Worm (Caenorhabditis elegans) whole organism, young adult: ENCODE results near the gene osgn-1.
A peak's percentile ranks its signal among the peaks of the same experiment; 100 is the strongest.

ENCODE experiments used
- B0019.2 ChIP-seq: fragments of 200-800 bp; sonication (Bioruptor generic); conservative IDR thresholded peaks from 2 replicates; pipeline ENCODE4 v1.3.6; 2022; ENCODE audit warnings: missing genetic modification reagents, missing genetic modification characterization, missing compliant biosample characterization
- C06A6.2 ChIP-seq: fragments of 200-800 bp; sonication (Bioruptor generic); conservative IDR thresholded peaks from 2 replicates; pipeline ENCODE4 v1.3.6; 2022; ENCODE audit warnings: missing genetic modification characterization, missing compliant biosample characterization
- D2030.7 ChIP-seq: fragments of 200-800 bp; sonication (Bioruptor generic); IDR thresholded peaks from 2 replicates; pipeline ENCODE4 v1.3.6; 2022; ENCODE audit warnings: missing genetic modification reagents, missing genetic modification characterization, missing compliant biosample characterization
- F23B12.7 ChIP-seq: sonication (generic microtip); optimal IDR thresholded peaks from 2 replicates; lab custom pipeline; 2017; ENCODE audit warnings: missing genetic modification characterization, mild to moderate bottlenecking, missing compliant biosample characterization, antibody characterized with exemption, moderate library complexity; ENCODE audit not compliant: insufficient read depth
- F33H1.4 ChIP-seq: fragments of 200-800 bp; sonication (Bioruptor generic); IDR thresholded peaks from 2 replicates; pipeline ENCODE4 v1.3.6; 2022; ENCODE audit warnings: missing genetic modification reagents, missing genetic modification characterization, missing compliant biosample characterization
- F37B4.10 ChIP-seq: fragments of 200-800 bp; sonication (Bioruptor generic); IDR thresholded peaks from 2 replicates; pipeline ENCODE4 v1.3.6; 2022; ENCODE audit warnings: missing genetic modification characterization, missing compliant biosample characterization
- Y53F4B.3 ChIP-seq: fragments of 200-800 bp; sonication (Bioruptor generic); IDR thresholded peaks from 2 replicates; pipeline ENCODE4 v1.3.6; 2022; ENCODE audit warnings: missing genetic modification reagents, missing genetic modification characterization, missing compliant biosample characterization
- Y79H2A.3 ChIP-seq: fragments of 200-800 bp; sonication (Bioruptor generic); conservative IDR thresholded peaks from 2 replicates; pipeline ENCODE4 v1.3.6; 2022; ENCODE audit warnings: missing genetic modification reagents, missing genetic modification characterization, missing compliant biosample characterization
- Y95B8A.8 ChIP-seq: fragments of 200-800 bp; sonication (Bioruptor generic); IDR thresholded peaks from 2 replicates; pipeline ENCODE4 v1.3.6; 2022; ENCODE audit warnings: missing genetic modification reagents, missing genetic modification characterization, missing compliant biosample characterization
- aptf-3 ChIP-seq: fragments of 200-800 bp; sonication (Bioruptor generic); IDR thresholded peaks from 2 replicates; pipeline ENCODE4 v1.3.6; 2022; ENCODE audit warnings: missing genetic modification characterization, missing compliant biosample characterization
- attf-5 ChIP-seq: fragments of 200-800 bp; sonication (Bioruptor generic); optimal IDR thresholded peaks from 2 replicates; lab custom pipeline; 2018; ENCODE audit warnings: mild to moderate bottlenecking, missing genetic modification characterization, missing compliant biosample characterization
- bed-2 ChIP-seq: fragments of 200-800 bp; sonication (Bioruptor generic); IDR thresholded peaks from 2 replicates; pipeline ENCODE4 v1.3.6; 2022; ENCODE audit warnings: missing genetic modification reagents, missing genetic modification characterization, missing compliant biosample characterization
- ccch-3 ChIP-seq: fragments of 200-800 bp; sonication (Bioruptor generic); optimal IDR thresholded peaks from 2 replicates; lab custom pipeline; 2018; ENCODE audit warnings: mild to moderate bottlenecking, missing genetic modification characterization, missing compliant biosample characterization
- cebp-2 ChIP-seq: fragments of 200-800 bp; sonication (Bioruptor generic); IDR thresholded peaks from 2 replicates; pipeline ENCODE4 v1.3.6; 2022; ENCODE audit warnings: missing genetic modification characterization, missing compliant biosample characterization
- ceh-100 ChIP-seq: fragments of 200-800 bp; sonication (Bioruptor generic); IDR thresholded peaks from 2 replicates; pipeline ENCODE4 v1.3.6; 2022; ENCODE audit warnings: missing genetic modification reagents, missing genetic modification characterization, missing compliant biosample characterization
- ceh-58 ChIP-seq: fragments of 200-800 bp; sonication (Bioruptor generic); IDR thresholded peaks from 2 replicates; pipeline ENCODE4 v1.3.6; 2022; ENCODE audit warnings: missing genetic modification characterization, missing compliant biosample characterization
- die-1 ChIP-seq: sonication (generic microtip); optimal IDR thresholded peaks from 2 replicates; lab custom pipeline; 2016; ENCODE audit warnings: missing genotype, mild to moderate bottlenecking, missing genetic modification characterization, missing compliant biosample characterization
- dox-1 ChIP-seq: fragments of 200-800 bp; sonication (Bioruptor generic); IDR thresholded peaks from 2 replicates; pipeline ENCODE4 v1.3.6; 2022; ENCODE audit warnings: missing genetic modification reagents, missing genetic modification characterization, missing compliant biosample characterization
- dpl-1 ChIP-seq: fragments of 150-350 bp; optimal IDR thresholded peaks from 2 replicates; lab custom pipeline; 2014; ENCODE audit warnings: missing biosample characterization, missing genetic modification reagents, missing genetic modification characterization
- efl-1 ChIP-seq: fragments of 150-350 bp; optimal IDR thresholded peaks from 2 replicates; lab custom pipeline; 2014; ENCODE audit warnings: missing biosample characterization, missing genetic modification reagents, missing genetic modification characterization
- egrh-3 ChIP-seq: fragments of 200-800 bp; sonication (Bioruptor generic); IDR thresholded peaks from 2 replicates; pipeline ENCODE4 v1.3.6; 2022; ENCODE audit warnings: missing genetic modification reagents, missing genetic modification characterization, missing compliant biosample characterization
- ekl-4 ChIP-seq: fragments of 200-800 bp; sonication (Bioruptor generic); IDR thresholded peaks from 2 replicates; pipeline ENCODE4 v1.3.6; 2022; ENCODE audit warnings: missing genetic modification reagents, missing genetic modification characterization, missing compliant biosample characterization
- ets-4 ChIP-seq: fragments of 200-800 bp; sonication (Bioruptor generic); optimal IDR thresholded peaks from 2 replicates; lab custom pipeline; 2018; ENCODE audit warnings: mild to moderate bottlenecking, missing genetic modification characterization, missing compliant biosample characterization
- hmg-1.2 ChIP-seq: fragments of 200-800 bp; sonication (Bioruptor generic); IDR thresholded peaks from 2 replicates; pipeline ENCODE4 v1.3.6; 2022; ENCODE audit warnings: missing genetic modification reagents, missing genetic modification characterization, missing compliant biosample characterization
- let-526 ChIP-seq: fragments of 200-800 bp; sonication (Bioruptor generic); IDR thresholded peaks from 2 replicates; pipeline ENCODE4 v1.3.6; 2022; ENCODE audit warnings: missing genetic modification reagents, missing genetic modification characterization, missing compliant biosample characterization
- lin-35 ChIP-seq, 3 experiments: fragments of 150-350 bp in 2 of 3; sonication (generic microtip) in 1 of 3; optimal IDR thresholded peaks; 2 replicates each; lab custom pipeline; 2014 to 2018; ENCODE audit warnings: missing biosample characterization in 3 of 3, missing genetic modification characterization in 3 of 3, missing genetic modification reagents in 3 of 3
- lin-40 ChIP-seq: sonication (generic microtip); optimal IDR thresholded peaks from 2 replicates; lab custom pipeline; 2016; ENCODE audit warnings: missing genetic modification characterization, mild to moderate bottlenecking, missing compliant biosample characterization, missing genotype, missing genetic modification reagents
- lin-54 ChIP-seq: fragments of 200-800 bp; sonication (Bioruptor generic); optimal IDR thresholded peaks from 2 replicates; lab custom pipeline; 2018; ENCODE audit warnings: mild to moderate bottlenecking, missing genetic modification characterization, missing compliant biosample characterization
- lsl-1 ChIP-seq: fragments of 200-800 bp; sonication (Bioruptor generic); optimal IDR thresholded peaks from 2 replicates; lab custom pipeline; 2018; ENCODE audit warnings: mild to moderate bottlenecking, missing genetic modification characterization, moderate library complexity, missing compliant biosample characterization
- lsy-27 ChIP-seq: sonication (generic microtip); optimal IDR thresholded peaks from 2 replicates; lab custom pipeline; 2017; ENCODE audit warnings: missing genetic modification characterization, mild to moderate bottlenecking, missing compliant biosample characterization, antibody characterized with exemption, missing genotype, borderline replicate concordance; ENCODE audit not compliant: insufficient read depth
- madf-3 ChIP-seq: fragments of 200-800 bp; sonication (Bioruptor generic); IDR thresholded peaks from 2 replicates; pipeline ENCODE4 v1.3.6; 2022; ENCODE audit warnings: missing genetic modification reagents, missing genetic modification characterization, missing compliant biosample characterization
- madf-6 ChIP-seq: fragments of 200-800 bp; sonication (Bioruptor generic); IDR thresholded peaks from 2 replicates; pipeline ENCODE4 v1.3.6; 2022; ENCODE audit warnings: missing genetic modification reagents, missing genetic modification characterization, missing compliant biosample characterization
- mcd-1 ChIP-seq: fragments of 200-800 bp; sonication (Bioruptor generic); IDR thresholded peaks from 2 replicates; pipeline ENCODE4 v1.3.6; 2022; ENCODE audit warnings: missing genetic modification reagents, missing genetic modification characterization, missing compliant biosample characterization
- sea-2 ChIP-seq: fragments of 200-800 bp; sonication (Bioruptor generic); IDR thresholded peaks from 2 replicates; pipeline ENCODE4 v1.3.6; 2022; ENCODE audit warnings: missing genetic modification characterization, missing compliant biosample characterization
- snpc-4 ChIP-seq, 5 experiments: fragments of 150-350 bp in 1 of 5; sonication (generic microtip) in 4 of 5; optimal IDR thresholded peaks; 2 replicates each; lab custom pipeline; 2014 to 2018; ENCODE audit warnings: missing genetic modification characterization in 5 of 5, missing biosample characterization in 3 of 5, antibody characterized with exemption in 2 of 5, mild to moderate bottlenecking in 2 of 5, missing compliant biosample characterization in 2 of 5, missing genotype in 2 of 5, moderate library complexity in 2 of 5, missing genetic modification reagents in 1 of 5
- somi-1 ChIP-seq: fragments of 200-800 bp; sonication (Bioruptor generic); optimal IDR thresholded peaks from 2 replicates; lab custom pipeline; 2018; ENCODE audit warnings: mild to moderate bottlenecking, missing genetic modification characterization, missing compliant biosample characterization
- sptf-2 ChIP-seq: fragments of 200-800 bp; sonication (Bioruptor generic); optimal IDR thresholded peaks from 2 replicates; lab custom pipeline; 2018; ENCODE audit warnings: mild to moderate bottlenecking, missing genetic modification characterization, missing compliant biosample characterization
- tlf-1 ChIP-seq: fragments of 200-800 bp; sonication (Bioruptor generic); optimal IDR thresholded peaks from 2 replicates; lab custom pipeline; 2018; ENCODE audit warnings: mild to moderate bottlenecking, missing genetic modification characterization, missing compliant biosample characterization
- zfh-2 ChIP-seq: fragments of 200-800 bp; sonication (Bioruptor generic); conservative IDR thresholded peaks from 2 replicates; pipeline ENCODE4 v1.3.6; 2022; ENCODE audit warnings: missing genetic modification reagents, missing genetic modification characterization, missing compliant biosample characterization
- ztf-18 ChIP-seq: sonication (generic microtip); optimal IDR thresholded peaks from 2 replicates; lab custom pipeline; 2016; ENCODE audit warnings: missing genotype, mild to moderate bottlenecking, missing genetic modification characterization, missing compliant biosample characterization

Gene osgn-1

ce11 chrIV:4243830-4244406 lies 36.7 kb downstream of the osgn-1 start:
- no peak for TF ChIP-seq tlf-1
- TF ChIP-seq D2030.7 (GFP tag; lab: Robert Waterston, UW) = no peak
- TF ChIP-seq B0019.2 = no peak
- 0 out of 2 replicates have a peak, but pooled peaks have one; percentile 29 for TF ChIP-seq dox-1
- peak; percentile 94 for TF ChIP-seq egrh-3 (GFP tag; lab: Robert Waterston, UW)
- TF ChIP-seq dpl-1 (GFP tag; lab: Kevin White, UChicago) = no peak
- peak; percentile 91 for TF ChIP-seq zfh-2 (GFP tag; lab: Robert Waterston, UW)
- TF ChIP-seq sea-2 (GFP tag; lab: Robert Waterston, UW) = no peak
- no peak for TF ChIP-seq ceh-58 (GFP tag; lab: Robert Waterston, UW)
- no peak for TF ChIP-seq bed-2
- no peak for TF ChIP-seq lin-40 (tag; lab: Kevin White, UChicago)
- TF ChIP-seq cebp-2 (GFP tag; lab: Robert Waterston, UW) = no peak
- no peak for TF ChIP-seq somi-1
- TF ChIP-seq ekl-4 (GFP tag; lab: Robert Waterston, UW) = no peak
- 0 out of 2 replicates have a peak, but pooled peaks have one; percentile 18 for TF ChIP-seq let-526 (GFP tag; lab: Robert Waterston, UW)
- no peak for TF ChIP-seq ets-4 (GFP tag; lab: Kevin White, UChicago)
- TF ChIP-seq sptf-2 = peak; percentile 5
- no peak for TF ChIP-seq F37B4.10 (GFP tag; lab: Robert Waterston, UW)
- TF ChIP-seq ccch-3 (GFP tag; lab: Kevin White, UChicago) = no peak
- no peak for TF ChIP-seq madf-3

DNA sequence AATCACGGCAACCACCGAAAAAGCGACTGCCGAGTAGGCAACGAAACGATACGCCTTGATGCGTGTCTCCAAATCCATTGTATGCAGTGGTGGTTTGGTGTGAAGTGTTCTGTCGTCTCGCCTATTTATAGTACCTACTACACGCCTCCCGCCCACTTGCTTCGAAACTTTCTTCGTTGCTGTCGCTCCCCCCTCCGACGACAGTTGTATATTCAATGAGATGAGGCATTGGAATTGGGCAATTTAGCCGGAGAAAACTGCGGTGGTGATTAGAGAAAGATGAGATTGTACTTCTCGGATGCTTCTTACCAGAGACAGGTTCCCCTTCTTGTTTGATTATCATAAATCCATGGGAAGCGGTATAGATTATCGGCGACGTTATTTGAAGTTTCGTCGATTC lies 37.3 kb downstream of the osgn-1 start, which contains the start of gene col-34:
Gene col-34, minus strand, starts transcription at position 101 of the 400 bp plus-strand sequence.
- no peak for TF ChIP-seq C06A6.2
- no peak for TF ChIP-seq bed-2
- TF ChIP-seq attf-5 (GFP tag; lab: Kevin White, UChicago) = no peak

DNA sequence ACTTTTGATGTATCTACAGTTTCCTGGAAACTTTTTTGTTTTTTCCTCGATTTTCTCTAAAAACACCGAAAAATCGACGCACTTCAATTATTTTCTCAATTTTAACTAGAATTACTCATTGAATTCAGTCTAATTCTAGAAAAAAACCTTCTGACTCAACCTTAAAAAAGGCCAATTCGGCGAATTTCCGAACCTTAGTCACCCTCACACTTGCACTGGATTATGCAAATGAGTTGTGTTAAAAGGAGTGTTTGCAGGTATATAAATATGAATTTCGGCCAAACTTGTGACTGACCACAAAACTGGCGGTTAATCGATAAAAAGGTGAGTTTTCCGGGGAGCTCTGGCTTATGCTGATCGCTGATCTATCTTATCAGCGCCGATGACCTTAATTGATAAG lies 39.3 kb downstream of the osgn-1 start, which contains the start of gene ttr-20:
Gene ttr-20, plus strand, starts transcription at position 301 of the 400 bp plus-strand sequence.
- TF ChIP-seq die-1 (no peak), ceh-100 (GFP tag; lab: Robert Waterston, UW) (no peak), lsy-27 (tag; lab: Kevin White, UChicago) (no peak), egrh-3 (GFP tag; lab: Robert Waterston, UW) (no peak), Y95B8A.8 (GFP tag; lab: Robert Waterston, UW) (no peak)

ce11 chrIV:4247334-4247733 lies 40.1 kb downstream of the osgn-1 start:
- TF ChIP-seq snpc-4 (GFP tag; optimal IDR thresholded peaks at IDR 0.05; lab: Kevin White, UChicago) (no peak), snpc-4 (tag; optimal IDR thresholded peaks at IDR 0.05; lab: Kevin White, UChicago) (peak in 1 of 4 experiments; percentile 48), D2030.7 (GFP tag; lab: Robert Waterston, UW) (no peak), dpl-1 (GFP tag; lab: Kevin White, UChicago) (peak; percentile 32), ekl-4 (GFP tag; lab: Robert Waterston, UW) (no peak), Y79H2A.3 (GFP tag; lab: Robert Waterston, UW) (no peak), dox-1 (peak; percentile 76), madf-6 (GFP tag; lab: Robert Waterston, UW) (peak; percentile 67), efl-1 (GFP tag; lab: Kevin White, UChicago) (peak; percentile 71), hmg-1.2 (peak; percentile 92), ztf-18 (tag; lab: Kevin White, UChicago) (no peak), mcd-1 (GFP tag; lab: Robert Waterston, UW) (no peak; the same call in 1 of the 2 replicates), lin-35 (GFP tag; optimal IDR thresholded peaks at IDR 0.05; lab: Kevin White, UChicago) (peak in 1 of 3 experiments; percentile 60), aptf-3 (GFP tag; lab: Robert Waterston, UW) (no peak), F23B12.7 (tag; lab: Kevin White, UChicago) (peak; percentile 20), lin-54 (GFP tag; lab: Kevin White, UChicago) (peak; percentile 38), Y53F4B.3 (no peak), F33H1.4 (peak; percentile 90), lsl-1 (peak; percentile 54)
